Worm (Caenorhabditis elegans): Measurements from ENCODE around the gene F20C5.11.
"Not testable (repeated sequence)": the region's sequence is repeated elsewhere in the genome, so short reads cannot be mapped to it uniquely, and the experiment has no call there.

F20C5.11 gene

DNA sequence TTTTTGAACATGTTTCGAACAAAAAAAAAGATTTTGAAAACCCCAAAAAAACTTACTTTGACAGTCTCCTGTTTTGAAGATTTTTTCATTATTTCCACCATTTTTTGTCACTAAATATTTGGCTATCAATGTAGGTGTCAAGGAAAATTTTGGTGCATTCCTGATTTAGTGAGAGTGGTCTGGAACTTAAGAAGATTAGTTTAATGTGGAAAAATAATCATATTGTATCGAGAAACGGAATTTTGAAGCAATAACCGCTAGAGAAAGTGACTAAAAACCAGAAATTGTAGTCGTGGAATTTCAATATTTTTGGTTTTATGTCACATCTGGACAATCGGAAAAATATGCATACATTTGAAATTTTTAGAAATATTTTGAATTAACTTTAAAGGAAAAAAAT is at the start of gene F20C5.11, which contains the start of gene klp-11:
F20C5.11 (minus strand) TSS at position 101 of the 400 bp plus-strand sequence.
klp-11 (minus strand) TSS at position 171 of the 400 bp plus-strand sequence.
- TF ChIP-seq unc-62 (GFP tag; optimal IDR thresholded peaks at IDR 0.05), result no peak

ce11 chrIV:8807327-8807726 is 45.5 kb upstream of the F20C5.11 start:
- TF ChIP-seq unc-62 (GFP tag; optimal IDR thresholded peaks at IDR 0.05), result no peak

DNA sequence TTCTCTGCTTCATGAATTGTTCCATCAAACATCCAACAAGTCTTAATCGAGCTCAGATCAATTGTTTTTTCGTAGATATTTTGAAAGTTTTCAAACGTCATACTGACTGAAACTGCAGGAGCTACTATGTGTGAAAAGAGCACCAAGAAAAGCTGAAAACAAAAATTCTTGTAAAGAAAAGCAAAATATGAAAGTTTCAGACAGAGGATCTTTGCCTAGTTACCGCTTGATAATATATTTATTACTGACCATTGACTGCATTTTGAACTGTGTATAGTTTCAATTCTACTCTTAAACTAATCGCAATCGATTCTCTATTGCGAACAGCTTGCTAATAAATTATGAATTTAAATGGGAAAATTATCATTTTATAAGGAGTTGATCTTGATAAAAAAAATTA is 36.5 kb upstream of the F20C5.11 start, which contains the start of gene clec-182:
clec-182 (minus strand) TSS at position 101 of the 400 bp plus-strand sequence.
- no peak for TF ChIP-seq unc-62 (GFP tag; optimal IDR thresholded peaks at IDR 0.05)

- TF ChIP-seq unc-62 (GFP tag; optimal IDR thresholded peaks at IDR 0.05), result no peak
Measured at ce11 chrIV:8796246-8796645, 34.5 kb upstream of the F20C5.11 start.

ce11 chrIV:8794895-8795665 is 33.3 kb upstream of the F20C5.11 start:
- no peak for TF ChIP-seq unc-62 (GFP tag; optimal IDR thresholded peaks at IDR 0.05)

ce11 chrIV:8793223-8793622 is 31.4 kb upstream of the F20C5.11 start:
- TF ChIP-seq unc-62 (GFP tag; optimal IDR thresholded peaks at IDR 0.05), result no peak

- TF ChIP-seq unc-62 (GFP tag; optimal IDR thresholded peaks at IDR 0.05), result no peak
Measured at ce11 chrIV:8792808-8793207, 31.0 kb upstream of the F20C5.11 start, which contains the start of gene C33D9.3. Gene C33D9.3 (minus strand): TSS chrIV:8792908.

- no peak for TF ChIP-seq unc-62 (GFP tag; optimal IDR thresholded peaks at IDR 0.05)
Measured at ce11 chrIV:8790144-8790543, 28.3 kb upstream of the F20C5.11 start, which contains the start of gene sru-35. Gene sru-35 (minus strand): TSS chrIV:8790244.

ce11 chrIV:8788048-8788447 is 26.3 kb upstream of the F20C5.11 start, which contains the start of gene C33D9.10:
Gene C33D9.10 (minus strand): TSS chrIV:8788148.
- TF ChIP-seq unc-62 (GFP tag; optimal IDR thresholded peaks at IDR 0.05), result not testable (repeated sequence)

DNA sequence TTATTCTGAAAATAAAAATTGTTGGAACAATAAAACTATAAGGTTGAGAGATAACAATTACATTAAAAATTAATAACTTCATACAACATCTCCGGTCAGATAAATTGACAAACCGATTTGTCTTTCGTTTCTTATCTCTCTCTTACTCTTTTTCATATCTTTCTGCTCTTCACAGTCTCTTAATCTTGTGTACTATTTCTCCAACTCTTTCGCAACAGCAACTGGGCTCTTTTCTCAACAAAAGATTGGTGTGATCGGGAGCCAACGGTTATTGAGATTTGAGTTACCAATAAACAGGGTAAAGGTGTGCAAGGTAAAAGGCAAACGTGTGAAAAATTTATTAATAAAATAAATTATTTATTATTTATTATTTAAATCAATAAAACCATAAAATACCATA is 24.9 kb upstream of the F20C5.11 start, which contains the start of gene C33D9.8:
C33D9.8 (minus strand) TSS at position 99 of the 400 bp plus-strand sequence.
- no peak for TF ChIP-seq unc-62 (GFP tag; optimal IDR thresholded peaks at IDR 0.05)

DNA sequence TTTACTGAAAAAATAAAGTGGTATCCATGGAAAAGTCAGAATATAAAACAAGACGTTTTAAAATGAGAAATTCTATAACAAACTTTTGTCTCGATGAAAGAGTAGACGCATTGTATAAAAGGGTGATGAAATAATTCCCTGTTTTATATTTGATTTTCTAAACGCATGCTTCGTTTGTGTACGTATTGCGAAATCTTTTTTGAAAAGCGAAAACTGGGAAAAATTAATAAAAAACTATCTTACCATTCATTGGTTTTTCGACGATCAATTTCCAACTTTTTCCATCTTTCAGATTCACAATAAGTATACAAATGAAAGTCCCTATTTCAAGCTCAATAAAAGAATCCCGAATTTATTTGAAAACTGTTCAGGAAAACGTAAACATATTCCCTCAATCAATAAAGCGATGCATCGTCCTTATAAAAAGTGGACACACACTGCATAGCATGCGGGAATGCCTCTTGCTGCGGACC is 23.1 kb upstream of the F20C5.11 start, which contains the start of gene C33D9.13:
C33D9.13 (minus strand) TSS at position 423 of the 473 bp plus-strand sequence.
- no peak for TF ChIP-seq unc-62 (GFP tag; optimal IDR thresholded peaks at IDR 0.05)

ce11 chrIV:8782172-8782571 is 20.4 kb upstream of the F20C5.11 start:
- TF ChIP-seq unc-62 (GFP tag; optimal IDR thresholded peaks at IDR 0.05), result no peak

- TF ChIP-seq unc-62 (GFP tag; optimal IDR thresholded peaks at IDR 0.05), result no peak
Measured at ce11 chrIV:8778045-8778444, 16.2 kb upstream of the F20C5.11 start, which contains the start of gene C33D9.6. Gene C33D9.6 (minus strand): TSS chrIV:8778145.

- no peak for TF ChIP-seq unc-62 (GFP tag; optimal IDR thresholded peaks at IDR 0.05)
Measured at ce11 chrIV:8772800-8773256, 11.0 kb upstream of the F20C5.11 start, which contains the start of gene F20C5.6. Gene F20C5.6 (minus strand): TSS chrIV:8773206.

- no peak for TF ChIP-seq unc-62 (GFP tag; optimal IDR thresholded peaks at IDR 0.05)
Measured at ce11 chrIV:8769539-8769938, 7.7 kb upstream of the F20C5.11 start, which contains the start of gene F20C5.5. Gene F20C5.5 (minus strand): TSS chrIV:8769639.

DNA sequence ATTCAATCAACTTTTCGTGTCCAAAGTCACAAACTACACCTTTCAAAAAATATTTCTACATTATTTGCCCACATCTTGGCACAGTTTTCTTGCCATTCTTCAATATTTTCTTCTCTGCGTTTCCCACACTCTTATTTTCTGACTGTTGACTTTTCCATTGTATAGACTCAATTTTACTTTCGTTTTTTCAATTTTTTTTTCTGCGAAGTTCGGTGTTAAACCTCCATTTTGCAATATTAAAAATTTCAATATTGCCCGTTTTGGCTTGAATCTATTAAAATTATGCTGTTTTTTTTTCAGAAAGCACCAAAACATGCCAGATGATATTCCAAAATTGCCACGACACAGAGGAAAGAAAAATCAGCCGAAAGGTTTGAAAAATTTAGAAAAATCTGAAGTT is 2.8 kb upstream of the F20C5.11 start, which contains the start of gene cdc-50.B:
cdc-50.B (plus strand) TSS at position 301 of the 400 bp plus-strand sequence.
- TF ChIP-seq unc-62 (GFP tag; optimal IDR thresholded peaks at IDR 0.05), result no peak

Measured in whole organism, dauer.